Worm (Caenorhabditis elegans) whole organism, early embryonic: ENCODE measurements around the gene otub-3.

Source experiments
- F13C5.2 ChIP-seq: sonication (generic microtip); optimal IDR thresholded peaks from 2 replicates; lab custom pipeline; 2017; ENCODE audit warnings: mild to moderate bottlenecking, missing genetic modification characterization, inconsistent platforms, missing compliant biosample characterization
- ama-1 ChIP-seq: fragments of 150-350 bp; optimal IDR thresholded peaks from 2 replicates; lab custom pipeline; 2014
- ceh-36 ChIP-seq: sonication (generic microtip); optimal IDR thresholded peaks from 2 replicates; lab custom pipeline; 2016; ENCODE audit warnings: missing genetic modification characterization, inconsistent platforms, missing compliant biosample characterization
- ets-7 ChIP-seq: sonication (generic microtip); optimal IDR thresholded peaks from 2 replicates; lab custom pipeline; 2016; ENCODE audit warnings: missing genotype, missing genetic modification characterization, missing compliant biosample characterization
- flt-1 ChIP-seq: fragments of 200-800 bp; sonication (Bioruptor generic); IDR thresholded peaks from 2 replicates; pipeline ENCODE4 v1.3.6; 2022; ENCODE audit warnings: missing genetic modification characterization, missing compliant biosample characterization
- hmbx-1 ChIP-seq: sonication (generic microtip); optimal IDR thresholded peaks from 2 replicates; lab custom pipeline; 2016; ENCODE audit warnings: mild to moderate bottlenecking, missing genetic modification characterization, missing compliant biosample characterization
- hmg-4 ChIP-seq: fragments of 200-800 bp; sonication (Bioruptor generic); optimal IDR thresholded peaks from 2 replicates; lab custom pipeline; 2018; ENCODE audit warnings: mild to moderate bottlenecking, missing genetic modification characterization, missing compliant biosample characterization
- hnd-1 ChIP-seq: sonication (generic microtip); optimal IDR thresholded peaks from 2 replicates; lab custom pipeline; 2016; ENCODE audit warnings: missing genetic modification characterization, missing compliant biosample characterization
- pes-1 ChIP-seq: fragments of 200-800 bp; sonication (Bioruptor generic); IDR thresholded peaks from 2 replicates; pipeline ENCODE4 v1.3.6; 2022; ENCODE audit warnings: missing genetic modification reagents, missing genetic modification characterization, missing compliant biosample characterization
- scrt-1 ChIP-seq: fragments of 200-800 bp; sonication (Bioruptor generic); IDR thresholded peaks from 2 replicates; pipeline ENCODE4 v1.3.6; 2022; ENCODE audit warnings: missing genetic modification characterization, missing compliant biosample characterization
- sea-1 ChIP-seq: fragments of 200-800 bp; sonication (Bioruptor generic); conservative IDR thresholded peaks from 2 replicates; pipeline ENCODE4 v1.3.6; 2022; ENCODE audit warnings: missing genetic modification characterization, missing compliant biosample characterization
- tbx-11 ChIP-seq: fragments of 200-800 bp; sonication (Bioruptor generic); IDR thresholded peaks from 2 replicates; pipeline ENCODE4 v1.3.6; 2022; ENCODE audit warnings: missing genetic modification characterization, missing compliant biosample characterization
- tbx-37 ChIP-seq: fragments of 200-800 bp; sonication (Bioruptor generic); conservative IDR thresholded peaks from 2 replicates; pipeline ENCODE4 v1.3.6; 2022; ENCODE audit warnings: missing genetic modification reagents, missing genetic modification characterization, missing compliant biosample characterization
- tra-4 ChIP-seq: sonication (generic microtip); optimal IDR thresholded peaks from 2 replicates; lab custom pipeline; 2017; ENCODE audit warnings: missing genetic modification characterization, missing compliant biosample characterization

DNA sequence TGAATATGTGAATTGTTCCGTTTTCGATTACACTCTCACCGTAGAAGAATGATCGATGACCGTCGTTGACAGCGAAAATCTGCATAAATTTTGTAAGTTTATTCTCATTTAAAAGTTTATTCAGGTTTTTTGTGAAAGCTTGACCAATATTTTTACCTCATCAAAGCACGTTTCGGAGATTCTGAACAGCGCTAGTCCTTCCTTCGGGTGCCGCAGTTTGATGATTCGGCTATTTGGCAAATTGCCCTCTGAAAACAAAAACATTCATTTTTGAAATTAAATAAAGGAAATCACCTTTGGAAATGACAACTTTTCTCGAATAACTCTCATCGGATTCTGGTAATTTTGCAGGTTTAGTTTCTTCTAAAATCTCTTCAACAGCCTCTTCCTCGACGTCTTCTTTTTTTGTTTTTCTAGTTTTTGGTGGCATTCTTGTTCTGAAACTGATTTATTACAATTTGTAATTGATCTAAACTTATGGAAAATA lies 13.0 kb downstream of the otub-3 start, which contains the start of gene F21D5.6:
- TF ChIP-seq ama-1, result no peak
- no peak for TF ChIP-seq scrt-1 (GFP tag; lab: Robert Waterston, UW)
- no peak for TF ChIP-seq tbx-37 (GFP tag; lab: Robert Waterston, UW)
- TF ChIP-seq hmbx-1, result no peak
- no peak for TF ChIP-seq pes-1 (GFP tag; lab: Robert Waterston, UW)
- no peak for TF ChIP-seq F13C5.2
- no peak for TF ChIP-seq hnd-1 (tag; lab: Kevin White, UChicago)
- TF ChIP-seq sea-1 (GFP tag; lab: Robert Waterston, UW), result no peak
- TF ChIP-seq tra-4, result no peak
- TF ChIP-seq flt-1 (GFP tag; lab: Robert Waterston, UW), result no peak
- TF ChIP-seq hmg-4, result no peak
- no peak for TF ChIP-seq ceh-36 (tag; lab: Kevin White, UChicago)
- TF ChIP-seq tbx-11 (GFP tag; lab: Robert Waterston, UW), result no peak
- no peak for TF ChIP-seq ets-7 (tag; lab: Kevin White, UChicago)
